Fruit fly (Drosophila melanogaster) whole organism, adult: ENCODE results near the gene Rpn13R.

Experiments
- CG11617 ChIP-seq: fragments of 200-800 bp; sonication (Bioruptor generic); optimal IDR thresholded peaks from 2 replicates; lab custom pipeline; 2017; ENCODE audit warnings: mild to moderate bottlenecking, missing biosample characterization, missing genetic modification reagents, missing genetic modification characterization
- CG7101 ChIP-seq: fragments of 200-800 bp; sonication (Bioruptor generic); optimal IDR thresholded peaks from 2 replicates; lab custom pipeline; 2018; ENCODE audit warnings: missing biosample characterization, mild to moderate bottlenecking, missing genetic modification characterization, moderate library complexity
- Clk ChIP-seq: fragments of 200-800 bp; sonication (Bioruptor generic); optimal IDR thresholded peaks from 2 replicates; lab custom pipeline; 2017; ENCODE audit warnings: missing biosample characterization, missing genetic modification characterization
- Crg-1 ChIP-seq: fragments of 200-800 bp; sonication (Bioruptor generic); optimal IDR thresholded peaks from 2 replicates; lab custom pipeline; 2016; ENCODE audit warnings: missing biosample characterization, missing genetic modification characterization
- Mnt ChIP-seq: fragments of 200-800 bp; sonication (Bioruptor generic); optimal IDR thresholded peaks from 2 replicates; lab custom pipeline; 2016; ENCODE audit warnings: missing biosample characterization, mild to moderate bottlenecking, missing genetic modification characterization
- bab1 ChIP-seq: fragments of 200-800 bp; sonication (Bioruptor generic); optimal IDR thresholded peaks from 3 replicates; lab custom pipeline; 2019; ENCODE audit warnings: missing biosample characterization, mild to moderate bottlenecking, missing genetic modification characterization, moderate library complexity
- cnc ChIP-seq, 2 experiments: fragments of >200 bp; optimal IDR thresholded peaks; 2 replicates each; lab custom pipeline; 2017
- ovo ChIP-seq: fragments of 200-800 bp; sonication (Bioruptor generic); optimal IDR thresholded peaks from 2 replicates; lab custom pipeline; 2016; ENCODE audit warnings: missing biosample characterization, missing genetic modification characterization
- tj ChIP-seq: fragments of 200-800 bp; sonication (Bioruptor generic); optimal IDR thresholded peaks from 3 replicates; lab custom pipeline; 2017; ENCODE audit warnings: missing biosample characterization, mild to moderate bottlenecking, missing genetic modification characterization, moderate library complexity
- toe ChIP-seq: fragments of 200-800 bp; sonication (Bioruptor generic); optimal IDR thresholded peaks from 2 replicates; lab custom pipeline; 2016; ENCODE audit warnings: missing biosample characterization, missing genetic modification characterization

- TF ChIP-seq Mnt (peak; percentile 72), toe (peak; percentile 49), CG7101 (tag; lab: Kevin White, UChicago) (peak; percentile 51), tj (GFP tag; lab: Kevin White, UChicago) (no peak), Crg-1 (GFP tag; lab: Kevin White, UChicago) (peak; percentile 73), cnc (optimal IDR thresholded peaks at IDR 0.05; lab: Kevin White, UChicago) (no peak), CG11617 (GFP tag; lab: Kevin White, UChicago) (no peak), Clk (GFP tag; lab: Kevin White, UChicago) (no peak), ovo (GFP tag; lab: Kevin White, UChicago) (peak; percentile 59), bab1 (no peak)
Observed at dm6 chrX:5082840-5083646, 48.7 kb upstream of the Rpn13R start.
